Fruit fly (Drosophila melanogaster): Measurements from ENCODE around the gene CG32473.

CG32473 gene

DNA sequence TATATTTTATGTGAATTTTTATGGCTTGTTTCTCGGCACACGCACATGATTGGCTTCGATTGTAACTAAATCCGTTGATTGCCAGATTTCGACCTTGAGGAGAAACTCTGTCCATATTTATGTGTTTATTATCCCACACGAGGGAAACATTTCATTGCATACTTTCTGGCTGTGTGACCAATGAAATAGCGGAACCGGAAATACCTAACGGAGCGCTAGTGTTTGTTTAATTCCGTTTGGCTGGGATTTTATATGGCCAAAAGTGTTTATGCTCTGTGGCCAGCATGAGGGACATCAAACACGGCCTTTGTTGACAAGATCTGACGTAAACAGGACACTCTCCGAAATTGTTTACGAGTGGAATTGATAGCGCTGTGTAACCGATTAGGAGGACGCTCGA is 17.4 kb downstream of the CG32473 start (continued):
- TF ChIP-seq dysf (GFP tag; IDR thresholded peaks at IDR 0.05) (peak; percentile 16; the same call in 1 of the 3 replicates), CG2202 (tag; optimal IDR thresholded peaks at IDR 0.05) (no peak), pzg (GFP tag; optimal IDR thresholded peaks at IDR 0.05) (no peak), scrt (GFP tag; optimal IDR thresholded peaks at IDR 0.05) (no peak), CG3407 (GFP tag; optimal IDR thresholded peaks at IDR 0.05) (no peak), CG9876 (GFP tag; optimal IDR thresholded peaks at IDR 0.05) (no peak), B-H1 (GFP tag; IDR thresholded peaks at IDR 0.05) (no peak), wor (GFP tag; IDR thresholded peaks at IDR 0.05) (no peak), CG4328 (GFP tag; optimal IDR thresholded peaks at IDR 0.05) (no peak), fd3F (GFP tag; optimal IDR thresholded peaks at IDR 0.05) (peak; percentile 15), Med (GFP tag) (peak; percentile 92), Hr51 (GFP tag; optimal IDR thresholded peaks at IDR 0.05) (no peak), ERR (GFP tag; optimal IDR thresholded peaks at IDR 0.05) (no peak), CG10565 (GFP tag; optimal IDR thresholded peaks at IDR 0.05) (no peak), CG11696 (GFP tag; IDR thresholded peaks at IDR 0.05) (peak; percentile 67), CG6813 (GFP tag; optimal IDR thresholded peaks at IDR 0.05) (peak; percentile 20), Six4 (GFP tag; optimal IDR thresholded peaks at IDR 0.05) (no peak), PHDP (tag; optimal IDR thresholded peaks at IDR 0.05) (peak; percentile 52), Poxn (GFP tag; IDR thresholded peaks at IDR 0.05) (no peak), CG7963 (GFP tag; IDR thresholded peaks at IDR 0.05; ENCODE audit: partially characterized antibody) (no peak), Lhr (GFP tag; optimal IDR thresholded peaks at IDR 0.05) (peak; percentile 4), Rx (GFP tag; IDR thresholded peaks at IDR 0.05) (0 out of 2 replicates have a peak, but pooled peaks have one; percentile 5), CG13775 (GFP tag; optimal IDR thresholded peaks at IDR 0.05) (peak; percentile 16), CG1529 (GFP tag; optimal IDR thresholded peaks at IDR 0.05) (no peak), caup (GFP tag; optimal IDR thresholded peaks at IDR 0.05; ENCODE audit: severe bottlenecking) (no peak), CG34376 (GFP tag; optimal IDR thresholded peaks at IDR 0.05) (no peak), CG6654 (GFP tag; optimal IDR thresholded peaks at IDR 0.05) (no peak), Trl (optimal IDR thresholded peaks at IDR 0.05) (no peak), Trl (GFP tag; optimal IDR thresholded peaks at IDR 0.05) (no peak), stc (GFP tag; IDR thresholded peaks at IDR 0.05) (peak; percentile 57; the same call in 1 of the 2 replicates), CG15601 (tag; optimal IDR thresholded peaks at IDR 0.05) (no peak), Mes4 (GFP tag; optimal IDR thresholded peaks at IDR 0.05) (peak; percentile 30), sug (tag; optimal IDR thresholded peaks at IDR 0.05) (no peak), pum (GFP tag; optimal IDR thresholded peaks at IDR 0.05) (no peak), CG10321 (GFP tag; IDR thresholded peaks at IDR 0.05) (no peak), h (optimal IDR thresholded peaks at IDR 0.05) (no peak), knrl (GFP tag; IDR thresholded peaks at IDR 0.05; ENCODE audit: partially characterized antibody) (no peak), CG11456 (GFP tag; IDR thresholded peaks at IDR 0.05) (no peak), D19A (tag; optimal IDR thresholded peaks at IDR 0.05) (no peak), CG10209 (GFP tag; optimal IDR thresholded peaks at IDR 0.05) (peak; percentile 5), Sox102F (GFP tag; optimal IDR thresholded peaks at IDR 0.05) (peak; percentile 16), CG6689 (GFP tag; IDR thresholded peaks at IDR 0.05) (0 out of 2 replicates have a peak, but pooled peaks have one; percentile 25), CG4707 (GFP tag; optimal IDR thresholded peaks at IDR 0.05) (peak; percentile 51), fu2 (GFP tag; optimal IDR thresholded peaks at IDR 0.05) (no peak), Optix (GFP tag; IDR thresholded peaks at IDR 0.05) (no peak), CTCF (GFP tag; optimal IDR thresholded peaks at IDR 0.05) (peak; percentile 35), HmgZ (tag; optimal IDR thresholded peaks at IDR 0.05) (no peak), CG8944 (GFP tag; optimal IDR thresholded peaks at IDR 0.05) (no peak), peb (GFP tag; IDR thresholded peaks at IDR 0.05) (0 out of 2 replicates have a peak, but pooled peaks have one; percentile 11), sens (GFP tag) (peak; percentile 84), CG9797 (GFP tag; optimal IDR thresholded peaks at IDR 0.05) (no peak), CG14965 (GFP tag; optimal IDR thresholded peaks at IDR 0.05; ENCODE audit: borderline replicate concordance) (no peak)
